Worm (Caenorhabditis elegans): ENCODE measurements around the gene dlc-2.

ce11 chrIV:12127838-12128237, 16.5 kb upstream of the dlc-2 start:
- TF ChIP-seq ama-1 (optimal IDR thresholded peaks at IDR 0.05) = no peak
- TF ChIP-seq ceh-13 (GFP tag; optimal IDR thresholded peaks at IDR 0.05) = no peak

All from whole organism, early embryonic.